Worm (Caenorhabditis elegans) whole organism, mixed stage, embryonic: ENCODE results near the gene Y77E11A.8.

Source experiments
- M03D4.4 ChIP-seq: sonication (generic microtip); optimal IDR thresholded peaks from 2 replicates; lab custom pipeline; 2017; ENCODE audit warnings: mild to moderate bottlenecking, missing genetic modification characterization, missing compliant biosample characterization
- bed-3 ChIP-seq: fragments of 200-800 bp; sonication (Bioruptor generic); optimal IDR thresholded peaks from 3 replicates; lab custom pipeline; 2018; ENCODE audit warnings: mild to moderate bottlenecking, missing genetic modification characterization, moderate library complexity, missing compliant biosample characterization
- blmp-1 ChIP-seq: fragments of 150-350 bp; optimal IDR thresholded peaks from 2 replicates; lab custom pipeline; 2014; ENCODE audit warnings: missing biosample characterization, missing genetic modification characterization
- ceh-39 ChIP-seq: fragments of 150-350 bp; optimal IDR thresholded peaks from 2 replicates; lab custom pipeline; 2014; ENCODE audit warnings: missing biosample characterization, missing genetic modification characterization
- cnd-1 ChIP-seq: fragments of 200-800 bp; sonication (Bioruptor generic); optimal IDR thresholded peaks from 2 replicates; lab custom pipeline; 2018; ENCODE audit warnings: mild to moderate bottlenecking, missing genetic modification characterization, missing compliant biosample characterization
- drap-1 ChIP-seq: fragments of 200-800 bp; sonication (Bioruptor generic); optimal IDR thresholded peaks from 3 replicates; lab custom pipeline; 2018; ENCODE audit warnings: mild to moderate bottlenecking, missing genetic modification characterization, missing compliant biosample characterization
- elt-3 ChIP-seq: fragments of 150-350 bp; optimal IDR thresholded peaks from 2 replicates; lab custom pipeline; 2014; ENCODE audit warnings: missing biosample characterization, missing genetic modification characterization
- flh-1 ChIP-seq: fragments of 200-800 bp; sonication (Bioruptor generic); optimal IDR thresholded peaks from 2 replicates; lab custom pipeline; 2018; ENCODE audit warnings: mild to moderate bottlenecking, missing genetic modification characterization, moderate library complexity, missing compliant biosample characterization
- ham-2 ChIP-seq: fragments of 200-800 bp; sonication (Bioruptor generic); optimal IDR thresholded peaks from 2 replicates; lab custom pipeline; 2018; ENCODE audit warnings: mild to moderate bottlenecking, missing genetic modification characterization, missing compliant biosample characterization
- hlh-1 ChIP-seq: fragments of 150-350 bp; optimal IDR thresholded peaks from 2 replicates; lab custom pipeline; 2014; ENCODE audit warnings: missing biosample characterization, missing genetic modification reagents, missing genetic modification characterization
- mep-1 ChIP-seq: fragments of 150-350 bp; optimal IDR thresholded peaks from 2 replicates; lab custom pipeline; 2017; ENCODE audit warnings: missing biosample characterization, missing genetic modification reagents, missing genetic modification characterization, inconsistent platforms
- mls-2 ChIP-seq: sonication (generic microtip); optimal IDR thresholded peaks from 2 replicates; lab custom pipeline; 2016; ENCODE audit warnings: mild to moderate bottlenecking, missing genetic modification characterization, moderate library complexity, missing compliant biosample characterization
- nhr-28 ChIP-seq: fragments of 150-350 bp; optimal IDR thresholded peaks from 2 replicates; lab custom pipeline; 2014; ENCODE audit warnings: missing biosample characterization, missing genetic modification characterization
- pha-4 ChIP-seq: fragments of 150-350 bp; optimal IDR thresholded peaks from 2 replicates; lab custom pipeline; 2018; ENCODE audit warnings: missing biosample characterization, missing genetic modification reagents, missing genetic modification characterization
- snpc-4 ChIP-seq: fragments of 150-350 bp; optimal IDR thresholded peaks from 2 replicates; lab custom pipeline; 2014; ENCODE audit warnings: missing biosample characterization, missing genetic modification characterization
- sptf-1 ChIP-seq: sonication (generic microtip); optimal IDR thresholded peaks from 2 replicates; lab custom pipeline; 2017; ENCODE audit warnings: mild to moderate bottlenecking, missing genetic modification characterization, moderate library complexity, missing compliant biosample characterization
- unc-120 ChIP-seq: sonication (generic microtip); optimal IDR thresholded peaks from 2 replicates; lab custom pipeline; 2017; ENCODE audit warnings: missing genetic modification characterization, missing compliant biosample characterization; ENCODE audit not compliant: poor library complexity, severe bottlenecking

The Y77E11A.8 gene

DNA sequence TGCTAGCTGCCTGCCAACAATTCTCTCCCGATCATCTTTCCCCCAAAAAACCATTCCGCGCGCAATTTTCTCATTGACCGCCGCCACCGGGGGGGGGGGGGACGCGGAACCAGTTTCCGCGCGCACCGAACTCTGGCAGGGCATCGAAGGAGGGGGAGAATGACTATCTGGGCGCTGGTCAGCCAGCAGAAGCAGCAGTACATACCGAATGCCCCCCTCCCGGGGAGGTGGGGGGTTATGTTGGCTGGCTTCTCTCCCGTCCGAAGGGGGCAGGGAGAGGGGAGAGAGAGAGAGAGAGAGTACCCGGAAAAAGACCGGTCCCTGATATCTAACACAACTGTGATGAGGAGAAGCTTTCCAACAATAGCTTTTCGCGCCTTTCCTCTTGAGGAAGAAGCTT, 47.2 kb downstream of the Y77E11A.8 start:
- TF ChIP-seq hlh-1 (tag; lab: Kevin White, UChicago) (no peak), mep-1 (tag; lab: Kevin White, UChicago) (no peak), cnd-1 (peak; percentile 42), unc-120 (tag; lab: Kevin White, UChicago) (no peak), blmp-1 (no peak), elt-3 (tag; lab: Kevin White, UChicago) (no peak), flh-1 (GFP tag; lab: Kevin White, UChicago) (no peak), drap-1 (peak; percentile 28), sptf-1 (tag; lab: Kevin White, UChicago) (peak; percentile 65), snpc-4 (no peak), bed-3 (GFP tag; lab: Kevin White, UChicago) (peak; percentile 36), M03D4.4 (tag; lab: Kevin White, UChicago) (peak; percentile 55), mls-2 (tag; lab: Kevin White, UChicago) (peak; percentile 63), ham-2 (GFP tag; lab: Kevin White, UChicago) (peak; percentile 46)

DNA sequence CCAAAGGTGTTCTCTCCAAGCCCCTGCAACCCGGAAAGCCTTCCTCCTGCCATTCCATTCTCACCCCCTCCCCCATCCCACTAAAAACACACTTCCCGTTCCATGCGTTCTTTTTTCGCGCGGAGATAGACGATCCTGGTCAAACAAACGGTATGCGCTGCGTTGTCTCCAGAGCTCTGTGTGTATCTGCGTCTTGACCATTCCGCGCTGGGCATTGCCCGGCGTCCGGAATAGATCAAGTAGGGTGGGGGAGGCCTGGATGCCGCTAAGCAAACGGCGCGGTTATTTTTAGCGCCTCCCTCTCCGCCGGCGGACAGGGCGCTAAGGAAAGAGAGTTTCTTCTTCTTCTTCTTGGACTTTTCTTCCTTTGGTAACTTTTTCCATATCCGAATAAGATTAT, 49.6 kb downstream of the Y77E11A.8 start:
- no peak for TF ChIP-seq nhr-28 (tag; lab: Kevin White, UChicago)
- no peak for TF ChIP-seq ceh-39 (tag; lab: Kevin White, UChicago)
- TF ChIP-seq elt-3 (tag; lab: Kevin White, UChicago): no peak
- TF ChIP-seq pha-4 (tag; lab: Kevin White, UChicago): peak; percentile 51
- TF ChIP-seq drap-1: no peak
